Fruit fly (Drosophila melanogaster): ENCODE measurements around the gene CG1638.

DNA sequence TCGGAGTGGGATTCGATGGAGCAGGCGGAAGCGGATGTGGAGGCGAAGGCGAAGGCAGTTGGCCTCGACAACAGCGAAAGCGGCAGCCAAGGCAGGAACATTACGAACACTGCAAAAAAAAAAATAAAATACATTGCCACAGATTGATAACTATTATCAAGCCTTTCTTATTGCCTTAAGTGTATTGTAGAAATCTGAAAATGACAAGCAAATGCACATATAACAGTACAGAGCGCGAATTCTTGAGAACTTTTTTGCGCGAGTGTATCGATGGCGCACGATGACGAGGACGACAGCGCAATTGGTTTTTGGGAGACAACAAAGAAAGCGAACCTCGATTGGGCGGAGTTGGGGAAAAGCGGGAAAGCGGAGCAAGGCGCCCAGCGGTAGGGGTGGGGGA lies 40.0 kb downstream of the CG1638 start:
- TF ChIP-seq Pif1A (GFP tag; optimal IDR thresholded peaks at IDR 0.05) (no peak), CG13204 (GFP tag; optimal IDR thresholded peaks at IDR 0.05) (no peak), rn (GFP tag; IDR thresholded peaks at IDR 0.05) (no peak), fd96Ca (GFP tag; IDR thresholded peaks at IDR 0.05) (no peak), CG10348 (GFP tag; IDR thresholded peaks at IDR 0.05) (no peak), CG12605 (GFP tag; IDR thresholded peaks at IDR 0.05) (no peak), CG8301 (tag; optimal IDR thresholded peaks at IDR 0.05) (no peak), CG34367 (tag; optimal IDR thresholded peaks at IDR 0.05) (no peak), CG4496 (GFP tag; IDR thresholded peaks at IDR 0.05) (0 out of 3 replicates have a peak, but pooled peaks have one; percentile 31)
